Worm (Caenorhabditis elegans) whole organism, L2 larva: ENCODE data around the gene eri-3.

Experiments
- R02D3.7 ChIP-seq: fragments of 150-350 bp; optimal IDR thresholded peaks from 2 replicates; lab custom pipeline; 2014; ENCODE audit warnings: missing biosample characterization, missing genetic modification characterization
- Y55F3AM.14 ChIP-seq: fragments of 200-800 bp; sonication (Bioruptor generic); optimal IDR thresholded peaks from 2 replicates; lab custom pipeline; 2018; ENCODE audit warnings: mild to moderate bottlenecking, missing genetic modification characterization, missing compliant biosample characterization
- ZK546.5 ChIP-seq: sonication (generic microtip); optimal IDR thresholded peaks from 2 replicates; lab custom pipeline; 2017; ENCODE audit warnings: missing biosample characterization, missing genetic modification characterization
- aly-2 ChIP-seq: fragments of 150-350 bp; optimal IDR thresholded peaks from 2 replicates; lab custom pipeline; 2014; ENCODE audit warnings: missing biosample characterization, missing genetic modification characterization
- blmp-1 ChIP-seq: sonication (generic microtip); optimal IDR thresholded peaks from 2 replicates; lab custom pipeline; 2017; ENCODE audit warnings: missing genetic modification characterization, mild to moderate bottlenecking, missing compliant biosample characterization, antibody characterized with exemption, moderate library complexity; ENCODE audit not compliant: insufficient read depth
- ceh-82 ChIP-seq: fragments of 150-350 bp; optimal IDR thresholded peaks from 2 replicates; lab custom pipeline; 2014; ENCODE audit warnings: missing biosample characterization, missing genetic modification characterization
- dmd-4 ChIP-seq: sonication (generic microtip); optimal IDR thresholded peaks from 2 replicates; lab custom pipeline; 2017; ENCODE audit warnings: missing biosample characterization, missing genetic modification characterization
- elt-3 ChIP-seq: sonication (generic microtip); optimal IDR thresholded peaks from 2 replicates; lab custom pipeline; 2017; ENCODE audit warnings: missing biosample characterization, missing genetic modification characterization
- fos-1 ChIP-seq: fragments of 150-350 bp; optimal IDR thresholded peaks from 2 replicates; lab custom pipeline; 2014; ENCODE audit warnings: missing biosample characterization, missing genetic modification characterization
- gmeb-1 ChIP-seq: fragments of 150-350 bp; optimal IDR thresholded peaks from 2 replicates; lab custom pipeline; 2014; ENCODE audit warnings: missing biosample characterization, missing genetic modification characterization
- lin-11 ChIP-seq: fragments of 150-350 bp; sonication (generic microtip); optimal IDR thresholded peaks from 2 replicates; lab custom pipeline; 2014; ENCODE audit warnings: missing biosample characterization, missing genetic modification characterization, inconsistent platforms, mixed read lengths
- lin-39 ChIP-seq: fragments of 150-350 bp; optimal IDR thresholded peaks from 2 replicates; lab custom pipeline; 2014; ENCODE audit warnings: missing biosample characterization, missing genetic modification reagents, missing genetic modification characterization
- mab-5 ChIP-seq: fragments of 150-350 bp; optimal IDR thresholded peaks from 2 replicates; lab custom pipeline; 2014; ENCODE audit warnings: missing biosample characterization, missing genetic modification characterization
- mbf-1 ChIP-seq: sonication (generic microtip); optimal IDR thresholded peaks from 2 replicates; lab custom pipeline; 2017; ENCODE audit warnings: missing biosample characterization, missing genetic modification characterization
- nhr-10 ChIP-seq: sonication (generic microtip); optimal IDR thresholded peaks from 2 replicates; lab custom pipeline; 2017; ENCODE audit warnings: missing biosample characterization, missing genetic modification characterization
- nhr-11 ChIP-seq: fragments of 150-350 bp; optimal IDR thresholded peaks from 2 replicates; lab custom pipeline; 2014; ENCODE audit warnings: missing biosample characterization, missing genetic modification characterization
- nhr-129 ChIP-seq: fragments of 150-350 bp; optimal IDR thresholded peaks from 2 replicates; lab custom pipeline; 2014; ENCODE audit warnings: missing biosample characterization, missing genetic modification characterization
- nhr-21 ChIP-seq: fragments of 150-350 bp; optimal IDR thresholded peaks from 2 replicates; lab custom pipeline; 2014; ENCODE audit warnings: missing biosample characterization, missing genetic modification characterization
- nhr-25 ChIP-seq: fragments of 150-350 bp; sonication (generic microtip); optimal IDR thresholded peaks from 3 replicates; lab custom pipeline; 2014; ENCODE audit warnings: missing biosample characterization, missing genetic modification characterization
- nhr-6 ChIP-seq: fragments of 150-350 bp; optimal IDR thresholded peaks from 2 replicates; lab custom pipeline; 2014; ENCODE audit warnings: missing biosample characterization, missing genetic modification characterization
- peb-1 ChIP-seq: fragments of 150-350 bp; optimal IDR thresholded peaks from 2 replicates; lab custom pipeline; 2014; ENCODE audit warnings: missing biosample characterization, missing genetic modification characterization
- sem-4 ChIP-seq: fragments of 150-350 bp; optimal IDR thresholded peaks from 2 replicates; lab custom pipeline; 2014; ENCODE audit warnings: missing biosample characterization, missing genetic modification reagents, missing genetic modification characterization
- skn-1 ChIP-seq: sonication (generic microtip); optimal IDR thresholded peaks from 2 replicates; lab custom pipeline; 2017; ENCODE audit warnings: missing biosample characterization, missing genetic modification characterization
- sma-3 ChIP-seq: sonication (generic microtip); optimal IDR thresholded peaks from 2 replicates; lab custom pipeline; 2016; ENCODE audit warnings: missing genetic modification reagents, missing genetic modification characterization, missing compliant biosample characterization
- unc-39 ChIP-seq: fragments of 150-350 bp; optimal IDR thresholded peaks from 2 replicates; lab custom pipeline; 2014; ENCODE audit warnings: missing biosample characterization, missing genetic modification characterization
- unc-55 ChIP-seq: fragments of 150-350 bp; sonication (generic microtip); optimal IDR thresholded peaks from 3 replicates; lab custom pipeline; 2014; ENCODE audit warnings: missing biosample characterization, missing genetic modification reagents, missing genetic modification characterization
- unc-62 ChIP-seq: fragments of 150-350 bp; optimal IDR thresholded peaks from 2 replicates; lab custom pipeline; 2014; ENCODE audit warnings: missing biosample characterization, missing genetic modification reagents, missing genetic modification characterization
- zag-1 ChIP-seq: fragments of 150-350 bp; optimal IDR thresholded peaks from 2 replicates; lab custom pipeline; 2014; ENCODE audit warnings: missing biosample characterization, missing genetic modification characterization
- ztf-1 ChIP-seq: fragments of 200-800 bp; sonication (Bioruptor generic); conservative IDR thresholded peaks from 2 replicates; pipeline ENCODE4 v1.3.6; 2022; ENCODE audit warnings: missing genetic modification characterization, missing compliant biosample characterization
- ztf-4 ChIP-seq: fragments of 150-350 bp; optimal IDR thresholded peaks from 2 replicates; lab custom pipeline; 2014; ENCODE audit warnings: missing biosample characterization, missing genetic modification characterization

Gene eri-3

DNA sequence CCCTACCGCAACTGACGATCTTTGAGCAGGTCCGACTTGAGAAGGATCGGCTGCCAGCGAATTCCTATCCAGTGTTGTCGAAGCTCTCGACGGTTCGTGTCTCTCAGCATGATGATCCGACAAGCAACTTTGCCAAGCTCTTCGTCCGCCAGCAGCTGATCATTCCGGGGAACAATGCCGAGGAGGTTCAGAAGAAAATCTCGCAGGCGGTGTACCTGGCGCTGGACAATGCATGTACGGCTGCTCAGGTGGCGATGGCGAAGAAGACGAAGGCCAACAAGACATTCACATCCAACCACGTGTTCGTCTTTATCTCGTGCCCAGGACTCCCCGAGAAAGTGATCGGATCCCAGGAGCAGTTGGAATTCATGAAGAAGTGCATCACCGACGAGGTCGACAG is 26.1 kb downstream of the eri-3 start:
- no peak for TF ChIP-seq ztf-4 (tag; lab: Kevin White, UChicago)
- no peak for TF ChIP-seq mbf-1 (tag; lab: Kevin White, UChicago)
- TF ChIP-seq skn-1 = no peak
- no peak for TF ChIP-seq sem-4 (tag; lab: Kevin White, UChicago)
- no peak for TF ChIP-seq unc-62 (GFP tag; lab: Kevin White, UChicago)
- TF ChIP-seq elt-3 (tag; lab: Kevin White, UChicago) = no peak
- no peak for TF ChIP-seq blmp-1 (tag; lab: Kevin White, UChicago)
- no peak for TF ChIP-seq nhr-21 (tag; lab: Kevin White, UChicago)
- no peak for TF ChIP-seq dmd-4 (tag; lab: Kevin White, UChicago)
- no peak for TF ChIP-seq nhr-11 (tag; lab: Kevin White, UChicago)
- no peak for TF ChIP-seq R02D3.7 (tag; lab: Kevin White, UChicago)
- TF ChIP-seq nhr-129 (tag; lab: Kevin White, UChicago) = no peak
- no peak for TF ChIP-seq lin-39 (tag; lab: Kevin White, UChicago)
- TF ChIP-seq unc-39 (tag; lab: Kevin White, UChicago) = no peak
- TF ChIP-seq peb-1 (tag; lab: Kevin White, UChicago) = no peak
- TF ChIP-seq fos-1 (tag; lab: Kevin White, UChicago) = no peak

DNA sequence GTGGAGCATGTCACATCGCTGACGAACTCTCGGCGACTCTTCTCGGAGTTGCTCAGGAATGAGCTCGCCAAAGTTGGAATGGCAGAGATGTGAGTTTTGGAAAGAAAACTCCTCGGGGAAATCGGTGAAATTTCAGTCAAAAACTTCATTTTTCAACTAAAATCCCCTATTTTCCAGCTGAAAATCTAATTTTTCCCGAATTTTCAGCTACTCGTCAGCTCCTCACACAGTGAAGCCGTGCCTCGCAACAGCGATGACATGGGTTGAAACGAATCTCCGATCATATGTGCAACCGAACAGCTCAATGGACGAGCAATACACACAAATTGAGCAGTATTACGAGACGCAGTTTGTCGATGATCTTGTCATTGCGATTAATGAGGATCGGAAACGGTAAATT is 28.5 kb downstream of the eri-3 start:
- TF ChIP-seq aly-2 = peak; percentile 16
- TF ChIP-seq sem-4 (tag; lab: Kevin White, UChicago) = no peak
- TF ChIP-seq, all 48 proteins: peak for 1

DNA sequence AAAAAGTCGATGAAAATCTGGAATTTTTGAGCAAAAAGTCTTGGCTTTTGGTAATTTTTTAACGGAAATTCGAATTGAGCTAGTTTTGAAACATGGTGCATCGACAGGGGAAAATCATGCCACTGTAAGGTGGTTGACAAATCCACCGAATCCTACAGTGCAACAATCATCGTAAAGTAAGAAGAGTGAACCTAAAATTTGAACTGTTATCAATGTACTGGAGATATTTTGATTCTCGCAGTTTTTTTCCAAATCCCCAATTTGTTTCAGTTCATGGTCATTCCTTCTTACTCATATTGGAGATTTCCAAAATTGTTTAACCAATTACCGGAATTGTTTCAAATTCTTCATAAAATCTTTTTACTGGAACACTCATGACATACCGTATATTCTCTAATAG is 29.4 kb downstream of the eri-3 start:
- no peak for TF ChIP-seq aly-2
- TF ChIP-seq ztf-1 = no peak
- TF ChIP-seq nhr-21 (tag; lab: Kevin White, UChicago) = no peak
- TF ChIP-seq skn-1 = no peak
- TF ChIP-seq R02D3.7 (tag; lab: Kevin White, UChicago) = no peak
- TF ChIP-seq Y55F3AM.14 (GFP tag; lab: Kevin White, UChicago) = no peak
- no peak for TF ChIP-seq lin-11 (tag; lab: Kevin White, UChicago)
- no peak for TF ChIP-seq unc-55 (GFP tag; lab: Kevin White, UChicago)
- TF ChIP-seq sma-3 (GFP tag; lab: Kevin White, UChicago) = no peak
- TF ChIP-seq nhr-6 = no peak
- TF ChIP-seq peb-1 (tag; lab: Kevin White, UChicago) = no peak
- TF ChIP-seq nhr-25 (tag; lab: Kevin White, UChicago) = no peak
- no peak for TF ChIP-seq mab-5 (tag; lab: Kevin White, UChicago)
- TF ChIP-seq ceh-82 (tag; lab: Kevin White, UChicago) = no peak
- TF ChIP-seq unc-39 (tag; lab: Kevin White, UChicago) = no peak
- TF ChIP-seq blmp-1 (tag; lab: Kevin White, UChicago) = no peak
- TF ChIP-seq elt-3 (tag; lab: Kevin White, UChicago) = no peak
- TF ChIP-seq ZK546.5 = no peak
- no peak for TF ChIP-seq gmeb-1
- TF ChIP-seq, all 48 proteins: peak for 0

DNA sequence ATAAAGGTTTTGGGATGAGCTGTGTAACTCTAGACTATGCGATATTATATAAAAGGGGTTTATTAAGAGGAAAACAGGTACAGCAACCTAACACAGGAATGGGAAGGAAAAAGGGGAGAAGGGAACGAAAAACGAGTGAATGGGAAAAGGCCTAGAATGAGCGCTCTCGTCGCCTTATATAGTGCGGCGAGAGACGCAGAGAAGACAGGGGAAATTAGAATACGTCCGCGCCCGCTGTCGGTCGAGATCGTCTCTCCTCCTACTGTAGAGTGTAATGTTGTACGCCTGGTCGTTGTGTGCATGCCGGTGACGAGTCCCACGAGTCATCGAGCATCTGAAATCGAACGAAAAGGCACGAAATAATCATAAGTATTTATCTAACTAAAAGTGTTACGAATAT is 30.0 kb downstream of the eri-3 start:
- TF ChIP-seq nhr-10 (tag; lab: Kevin White, UChicago) (no peak), nhr-129 (tag; lab: Kevin White, UChicago) (no peak), gmeb-1 (no peak), unc-55 (GFP tag; lab: Kevin White, UChicago) (no peak), nhr-25 (tag; lab: Kevin White, UChicago) (no peak), mab-5 (tag; lab: Kevin White, UChicago) (no peak), nhr-6 (no peak), ztf-1 (no peak), sem-4 (tag; lab: Kevin White, UChicago) (no peak), lin-39 (tag; lab: Kevin White, UChicago) (no peak)

DNA sequence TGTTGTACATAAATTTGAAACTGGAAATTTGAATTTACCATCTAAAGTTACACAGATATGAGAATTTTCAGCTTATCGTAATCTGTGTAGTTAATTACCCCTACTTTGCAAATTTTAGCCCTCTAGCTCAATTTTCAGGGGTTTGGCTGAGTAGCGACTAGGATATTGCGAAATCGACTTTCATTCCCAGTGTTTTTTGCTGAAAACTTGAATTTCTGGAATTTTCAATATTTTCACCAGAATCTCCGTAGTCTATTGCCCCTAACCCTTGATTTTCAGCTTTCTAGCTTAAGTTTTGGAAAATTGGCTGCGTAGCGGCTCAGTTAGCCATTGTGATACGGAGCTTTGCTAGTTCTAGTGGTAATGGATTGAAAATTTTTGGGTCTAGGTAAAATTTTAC is 33.8 kb downstream of the eri-3 start:
- no peak for TF ChIP-seq zag-1 (tag; lab: Kevin White, UChicago)
- TF ChIP-seq, all 48 proteins: peak for 0

DNA sequence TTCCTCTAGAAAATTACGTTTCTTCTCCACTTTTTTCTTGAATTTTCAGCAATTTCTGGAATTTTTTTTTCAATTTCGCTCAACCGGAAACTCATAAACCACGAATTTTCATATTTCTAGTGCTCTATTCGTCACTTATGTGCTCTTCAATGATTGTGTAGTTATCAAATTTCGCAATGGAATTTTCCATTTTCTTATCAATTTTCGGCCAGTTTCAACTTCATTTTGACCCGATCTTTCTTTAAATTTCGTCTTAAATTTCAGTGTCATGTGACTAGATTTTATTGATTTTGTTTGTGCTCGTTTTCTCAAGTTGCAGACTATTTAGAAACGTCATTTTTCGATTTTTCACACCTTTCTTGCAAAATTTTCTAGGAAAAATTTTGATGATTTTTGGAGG is 36.4 kb downstream of the eri-3 start:
- no peak for TF ChIP-seq ZK546.5
- peak; percentile 48 for TF ChIP-seq fos-1 (tag; lab: Kevin White, UChicago)
- TF ChIP-seq nhr-11 (tag; lab: Kevin White, UChicago) = no peak
- TF ChIP-seq blmp-1 (tag; lab: Kevin White, UChicago) = no peak
- no peak for TF ChIP-seq nhr-10 (tag; lab: Kevin White, UChicago)
- TF ChIP-seq, all 48 proteins: peak for 1
